Fruit fly (Drosophila melanogaster): Measurements from ENCODE around the gene CG11722.

CG11722 gene

dm6 chr3R:10024032-10024712 lies 21.2 kb downstream of the CG11722 start:
- no peak for TF ChIP-seq insv (optimal IDR thresholded peaks at IDR 0.05)
- TF ChIP-seq Sin3A (optimal IDR thresholded peaks at IDR 0.05), result no peak
- no peak for TF ChIP-seq ttk (optimal IDR thresholded peaks at IDR 0.05)
- no peak for TF ChIP-seq h (optimal IDR thresholded peaks at IDR 0.05)
- TF ChIP-seq psq (optimal IDR thresholded peaks at IDR 0.05), result no peak
- TF ChIP-seq Myc (optimal IDR thresholded peaks at IDR 0.05), result no peak

- TF ChIP-seq psq (optimal IDR thresholded peaks at IDR 0.05) (no peak), Sin3A (optimal IDR thresholded peaks at IDR 0.05) (no peak), insv (optimal IDR thresholded peaks at IDR 0.05) (no peak), ttk (optimal IDR thresholded peaks at IDR 0.05) (no peak), h (optimal IDR thresholded peaks at IDR 0.05) (no peak), Myc (optimal IDR thresholded peaks at IDR 0.05) (no peak)
Measured at dm6 chr3R:10001174-10001789, 44.1 kb downstream of the CG11722 start, which contains the start of gene CG5359. Gene CG5359 (minus strand): TSS chr3R:10001276.

- TF ChIP-seq psq (optimal IDR thresholded peaks at IDR 0.05) (no peak), h (optimal IDR thresholded peaks at IDR 0.05) (no peak), insv (optimal IDR thresholded peaks at IDR 0.05) (no peak), Myc (optimal IDR thresholded peaks at IDR 0.05) (no peak), ttk (optimal IDR thresholded peaks at IDR 0.05) (no peak), Sin3A (optimal IDR thresholded peaks at IDR 0.05) (no peak)
Measured at dm6 chr3R:9996689-9997213, 48.6 kb downstream of the CG11722 start, which contains the start of the genes Gr85a and Spn85F. Gene Gr85a (minus strand): TSS chr3R:9996789. Gene Spn85F (plus strand): TSS chr3R:9997163.

Data from Kc167 (cell line).